Fruit fly (Drosophila melanogaster) whole organism, embryonic: ENCODE results near the gene CG3448.

Source experiments
- Adf1 ChIP-seq: fragments of 200-800 bp; sonication (Bioruptor generic); IDR thresholded peaks from 2 replicates; pipeline ENCODE4 v1.3.6; 2022; ENCODE audit warnings: missing biosample characterization, missing genetic modification characterization
- CG10274 ChIP-seq: fragments of 200-800 bp; sonication (Bioruptor generic); optimal IDR thresholded peaks from 3 replicates; lab custom pipeline; 2017; ENCODE audit warnings: missing biosample characterization, mild to moderate bottlenecking, missing genetic modification characterization
- CG10366 ChIP-seq: fragments of 200-800 bp; sonication (Bioruptor generic); IDR thresholded peaks from 2 replicates; pipeline ENCODE4 v1.3.6; 2022; ENCODE audit warnings: missing biosample characterization, missing genetic modification characterization
- CG10565 ChIP-seq: fragments of 200-800 bp; sonication (Bioruptor generic); optimal IDR thresholded peaks from 3 replicates; lab custom pipeline; 2016; ENCODE audit warnings: missing biosample characterization, mild to moderate bottlenecking, missing genetic modification characterization
- CG12219 ChIP-seq: fragments of 200-800 bp; sonication (Bioruptor generic); optimal IDR thresholded peaks from 3 replicates; lab custom pipeline; 2018; ENCODE audit warnings: missing biosample characterization, mild to moderate bottlenecking, missing genetic modification characterization
- CG15696 ChIP-seq: fragments of 200-800 bp; sonication (Bioruptor generic); optimal IDR thresholded peaks from 2 replicates; lab custom pipeline; 2019; ENCODE audit warnings: missing biosample characterization, mild to moderate bottlenecking, missing genetic modification characterization, moderate library complexity
- CG16863 ChIP-seq: fragments of 200-800 bp; sonication (Bioruptor generic); optimal IDR thresholded peaks from 3 replicates; lab custom pipeline; 2016; ENCODE audit warnings: missing biosample characterization, missing genetic modification characterization
- CG17385 ChIP-seq: fragments of 200-800 bp; sonication (Bioruptor generic); optimal IDR thresholded peaks from 3 replicates; lab custom pipeline; 2018; ENCODE audit warnings: missing biosample characterization, mild to moderate bottlenecking, missing genetic modification characterization
- CG2199 ChIP-seq: fragments of 200-800 bp; sonication (Bioruptor generic); IDR thresholded peaks from 3 replicates; pipeline ENCODE4 v1.3.6; 2022; ENCODE audit warnings: missing biosample characterization, missing genetic modification characterization
- CG33213 ChIP-seq: fragments of 200-800 bp; sonication (Bioruptor generic); optimal IDR thresholded peaks from 3 replicates; lab custom pipeline; 2016; ENCODE audit warnings: missing biosample characterization, missing genetic modification characterization
- CG34422 ChIP-seq: fragments of 200-800 bp; sonication (Bioruptor generic); IDR thresholded peaks from 3 replicates; pipeline ENCODE4 v1.3.6; 2022; ENCODE audit warnings: missing biosample characterization, missing genetic modification characterization
- CG6175 ChIP-seq: fragments of 200-800 bp; sonication (Bioruptor generic); IDR thresholded peaks from 3 replicates; pipeline ENCODE4 v1.3.6; 2022; ENCODE audit warnings: missing biosample characterization, missing genetic modification characterization
- CG6813 ChIP-seq: fragments of 200-800 bp; sonication (Bioruptor generic); optimal IDR thresholded peaks from 2 replicates; lab custom pipeline; 2017; ENCODE audit warnings: missing biosample characterization, missing genetic modification characterization, mild to moderate bottlenecking, moderate library complexity, missing genetic modification reagents
- CG7556 ChIP-seq: fragments of 200-800 bp; sonication (Bioruptor generic); optimal IDR thresholded peaks from 2 replicates; lab custom pipeline; 2017; ENCODE audit warnings: missing biosample characterization, mild to moderate bottlenecking, missing genetic modification characterization
- CG7786 ChIP-seq: fragments of 200-800 bp; sonication (Bioruptor generic); optimal IDR thresholded peaks from 2 replicates; lab custom pipeline; 2016; ENCODE audit warnings: missing biosample characterization, missing genetic modification characterization
- CG9609 ChIP-seq: fragments of 200-800 bp; sonication (Bioruptor generic); optimal IDR thresholded peaks from 3 replicates; lab custom pipeline; 2016; ENCODE audit warnings: missing biosample characterization, missing genetic modification characterization
- CrebB ChIP-seq: fragments of 200-800 bp; sonication (Bioruptor generic); optimal IDR thresholded peaks from 3 replicates; lab custom pipeline; 2018; ENCODE audit warnings: missing biosample characterization, mild to moderate bottlenecking, missing genetic modification characterization
- Gsc ChIP-seq: fragments of 200-800 bp; sonication (Bioruptor generic); IDR thresholded peaks from 2 replicates; pipeline ENCODE4 v1.3.6; 2022; ENCODE audit warnings: missing biosample characterization, missing genetic modification characterization
- Gug ChIP-seq: fragments of 200-800 bp; sonication (Bioruptor generic); IDR thresholded peaks from 4 replicates; pipeline ENCODE4 v1.3.6; 2022; ENCODE audit warnings: missing biosample characterization, missing genetic modification characterization
- HLH4C ChIP-seq: fragments of 200-800 bp; sonication (Bioruptor generic); IDR thresholded peaks from 3 replicates; pipeline ENCODE4 v1.3.6; 2022; ENCODE audit warnings: missing biosample characterization, missing genetic modification characterization; ENCODE audit not compliant: partially characterized antibody
- Hand ChIP-seq: fragments of 200-800 bp; sonication (Bioruptor generic); optimal IDR thresholded peaks from 2 replicates; lab custom pipeline; 2017; ENCODE audit warnings: mild to moderate bottlenecking, missing biosample characterization, missing genetic modification reagents, missing genetic modification characterization
- HmgZ ChIP-seq: fragments of 200-800 bp; sonication (Bioruptor generic); optimal IDR thresholded peaks from 2 replicates; lab custom pipeline; 2018; ENCODE audit warnings: missing biosample characterization, mild to moderate bottlenecking, missing genetic modification characterization
- MESR4 ChIP-seq: fragments of 200-800 bp; sonication (Bioruptor generic); optimal IDR thresholded peaks from 2 replicates; lab custom pipeline; 2018; ENCODE audit warnings: missing biosample characterization, mild to moderate bottlenecking, missing genetic modification characterization, moderate library complexity
- Mes4 ChIP-seq: fragments of 200-800 bp; sonication (Bioruptor generic); optimal IDR thresholded peaks from 2 replicates; lab custom pipeline; 2016; ENCODE audit warnings: missing biosample characterization, missing genetic modification characterization
- Mrtf ChIP-seq: fragments of 200-800 bp; sonication (Bioruptor generic); IDR thresholded peaks from 3 replicates; pipeline ENCODE4 v1.3.6; 2022; ENCODE audit warnings: missing biosample characterization, missing genetic modification characterization
- Ptx1 ChIP-seq: fragments of 200-800 bp; sonication (Bioruptor generic); IDR thresholded peaks from 2 replicates; pipeline ENCODE4 v1.3.6; 2022; ENCODE audit warnings: missing biosample characterization, missing genetic modification characterization
- Ravus ChIP-seq: fragments of 200-800 bp; sonication (Bioruptor generic); IDR thresholded peaks from 2 replicates; pipeline ENCODE4 v1.3.6; 2022; ENCODE audit warnings: missing biosample characterization, missing genetic modification characterization
- Scr ChIP-seq: fragments of 200-800 bp; sonication (Bioruptor generic); IDR thresholded peaks from 2 replicates; pipeline ENCODE4 v1.3.6; 2022; ENCODE audit warnings: missing biosample characterization, missing genetic modification characterization; ENCODE audit not compliant: partially characterized antibody
- Six4 ChIP-seq: fragments of 200-800 bp; sonication (Bioruptor generic); optimal IDR thresholded peaks from 2 replicates; lab custom pipeline; 2016; ENCODE audit warnings: missing biosample characterization, missing genetic modification characterization
- Ssrp ChIP-seq: fragments of 200-800 bp; sonication (Bioruptor generic); optimal IDR thresholded peaks from 2 replicates; lab custom pipeline; 2018; ENCODE audit warnings: missing biosample characterization, mild to moderate bottlenecking, missing genetic modification characterization, moderate library complexity
- abd-A ChIP-seq: fragments of 200-800 bp; sonication (Bioruptor generic); optimal IDR thresholded peaks from 3 replicates; lab custom pipeline; 2019; ENCODE audit warnings: missing biosample characterization, mild to moderate bottlenecking, missing genetic modification characterization, moderate library complexity
- ap ChIP-seq: fragments of 200-800 bp; sonication (Bioruptor generic); IDR thresholded peaks from 2 replicates; pipeline ENCODE4 v1.3.6; 2022; ENCODE audit warnings: missing biosample characterization, missing genetic modification characterization
- btn ChIP-seq: fragments of 200-800 bp; sonication (Bioruptor generic); optimal IDR thresholded peaks from 2 replicates; lab custom pipeline; 2016; ENCODE audit warnings: missing biosample characterization, missing genetic modification characterization
- cas ChIP-seq: fragments of 200-800 bp; sonication (Bioruptor generic); IDR thresholded peaks from 2 replicates; pipeline ENCODE4 v1.3.6; 2022; ENCODE audit warnings: missing biosample characterization, missing genetic modification characterization
- ci ChIP-seq: fragments of 200-800 bp; sonication (Bioruptor generic); IDR thresholded peaks from 3 replicates; pipeline ENCODE4 v1.3.6; 2022; ENCODE audit warnings: missing biosample characterization, missing genetic modification characterization
- danr ChIP-seq: fragments of 200-800 bp; sonication (Bioruptor generic); IDR thresholded peaks from 2 replicates; pipeline ENCODE4 v1.3.6; 2022; ENCODE audit warnings: missing biosample characterization, missing genetic modification characterization
- dmrt11E ChIP-seq: fragments of 200-800 bp; sonication (Bioruptor generic); optimal IDR thresholded peaks from 3 replicates; lab custom pipeline; 2018; ENCODE audit warnings: missing biosample characterization, mild to moderate bottlenecking, missing genetic modification characterization, moderate library complexity
- ems ChIP-seq: fragments of 200-800 bp; sonication (Bioruptor generic); optimal IDR thresholded peaks from 3 replicates; lab custom pipeline; 2016; ENCODE audit warnings: missing biosample characterization, missing genetic modification characterization
- kay ChIP-seq: fragments of 200-800 bp; sonication (Bioruptor generic); optimal IDR thresholded peaks from 2 replicates; lab custom pipeline; 2016; ENCODE audit warnings: missing biosample characterization, missing genetic modification characterization
- mld ChIP-seq: fragments of 200-800 bp; sonication (Bioruptor generic); IDR thresholded peaks from 3 replicates; pipeline ENCODE4 v1.3.6; 2022; ENCODE audit warnings: missing biosample characterization, missing genetic modification characterization; ENCODE audit not compliant: partially characterized antibody
- pan ChIP-seq, 4 experiments: fragments of >200 bp in 3 of 4; fragments of 200-800 bp in 1 of 4; sonication (Bioruptor generic) in 1 of 4; optimal IDR thresholded peaks in 3 of 4; IDR thresholded peaks in 1 of 4; 2 replicates each; pipeline versions ENCODE4 v1.3.6 to Lab custom; 2017 to 2022; ENCODE audit warnings: missing biosample characterization in 2 of 4, missing genetic modification characterization in 2 of 4, mixed read lengths in 1 of 4
- pho ChIP-seq: fragments of 200-800 bp; sonication (Bioruptor generic); optimal IDR thresholded peaks from 2 replicates; lab custom pipeline; 2016; ENCODE audit warnings: missing biosample characterization, missing genetic modification characterization
- pros ChIP-seq: fragments of 200-800 bp; sonication (Bioruptor generic); optimal IDR thresholded peaks from 3 replicates; lab custom pipeline; 2019; ENCODE audit warnings: missing biosample characterization, mild to moderate bottlenecking, missing genetic modification characterization, moderate library complexity
- pzg ChIP-seq: fragments of 200-800 bp; sonication (Bioruptor generic); optimal IDR thresholded peaks from 3 replicates; lab custom pipeline; 2018; ENCODE audit warnings: missing biosample characterization, mild to moderate bottlenecking, missing genetic modification characterization, moderate library complexity
- rib ChIP-seq: fragments of 200-800 bp; sonication (Bioruptor generic); IDR thresholded peaks from 2 replicates; pipeline ENCODE4 v1.3.6; 2022; ENCODE audit warnings: missing biosample characterization, missing genetic modification characterization
- shn ChIP-seq: fragments of 200-800 bp; sonication (Bioruptor generic); optimal IDR thresholded peaks from 3 replicates; lab custom pipeline; 2016; ENCODE audit warnings: missing biosample characterization, missing genetic modification characterization
- slp2 ChIP-seq: fragments of 200-800 bp; sonication (Bioruptor generic); optimal IDR thresholded peaks from 2 replicates; lab custom pipeline; 2016; ENCODE audit warnings: missing biosample characterization, missing genetic modification characterization
- ssp ChIP-seq: fragments of 200-800 bp; sonication (Bioruptor generic); IDR thresholded peaks from 2 replicates; pipeline ENCODE4 v1.3.6; 2022; ENCODE audit warnings: missing biosample characterization, missing genetic modification characterization
- zf30C ChIP-seq: fragments of 200-800 bp; sonication (Bioruptor generic); optimal IDR thresholded peaks from 3 replicates; lab custom pipeline; 2018; ENCODE audit warnings: missing biosample characterization, mild to moderate bottlenecking, missing genetic modification characterization

Gene CG3448

dm6 chr3L:9461670-9462246 lies 10.4 kb upstream of the CG3448 start (continued):
- TF ChIP-seq CrebB (tag; lab: Kevin White, UChicago) (no peak), CG10565 (GFP tag; lab: Kevin White, UChicago) (no peak), kay (GFP tag; lab: Kevin White, UChicago) (no peak), Gsc (GFP tag; lab: Robert Waterston, UW) (0 out of 2 replicates have a peak, but pooled peaks have one; percentile 27), shn (GFP tag; lab: Kevin White, UChicago) (peak; percentile 52), ems (GFP tag; lab: Kevin White, UChicago) (peak; percentile 17), Mes4 (GFP tag; lab: Kevin White, UChicago) (no peak), cas (GFP tag; lab: Robert Waterston, UW) (no peak), slp2 (GFP tag; lab: Kevin White, UChicago) (peak; percentile 12), CG7556 (no peak), CG10274 (GFP tag; lab: Kevin White, UChicago) (peak; percentile 23), pzg (GFP tag; lab: Kevin White, UChicago) (no peak), Ptx1 (GFP tag; lab: Robert Waterston, UW) (peak; percentile 55), abd-A (tag; lab: Kevin White, UChicago) (peak; percentile 76), ap (GFP tag; lab: Robert Waterston, UW) (0 out of 2 replicates have a peak, but pooled peaks have one; percentile 20), btn (GFP tag; lab: Kevin White, UChicago) (no peak), CG6175 (GFP tag; lab: Robert Waterston, UW) (no peak), Hand (GFP tag; lab: Kevin White, UChicago) (no peak), ssp (GFP tag; lab: Robert Waterston, UW) (peak; percentile 25; the same call in 1 of the 2 replicates), Scr (GFP tag; lab: Robert Waterston, UW) (no peak), CG6813 (GFP tag; lab: Kevin White, UChicago) (no peak), Ssrp (tag; lab: Kevin White, UChicago) (no peak), CG10366 (peak; percentile 44; the same call in 1 of the 2 replicates), CG16863 (no peak), Ravus (GFP tag; lab: Robert Waterston, UW) (no peak), zf30C (GFP tag; lab: Kevin White, UChicago) (no peak), CG9609 (peak; percentile 36), danr (GFP tag; lab: Robert Waterston, UW) (no peak), Mrtf (GFP tag; lab: Robert Waterston, UW) (peak; percentile 57; the same call in 1 of the 3 replicates), CG2199 (GFP tag; lab: Robert Waterston, UW) (peak; percentile 73; the same call in 2 of the 3 replicates), CG7786 (GFP tag; lab: Kevin White, UChicago) (peak; percentile 27), pan (optimal IDR thresholded peaks at IDR 0.05; lab: Kevin White, UChicago) (no peak), pan (GFP tag; optimal IDR thresholded peaks at IDR 0.05 in 1 of 2, IDR thresholded peaks at IDR 0.05 in 1 of 2) (peak in 1 of 2 experiments; percentile 41), CG33213 (GFP tag; lab: Kevin White, UChicago) (peak; percentile 29), dmrt11E (tag; lab: Kevin White, UChicago) (peak; percentile 42), CG17385 (no peak), Gug (peak; percentile 43; the same call in 1 of the 4 replicates), Adf1 (GFP tag; lab: Robert Waterston, UW) (no peak), mld (GFP tag; lab: Robert Waterston, UW) (peak; percentile 48; the same call in 1 of the 3 replicates), MESR4 (GFP tag; lab: Kevin White, UChicago) (no peak), ci (GFP tag; lab: Robert Waterston, UW) (peak; percentile 73; the same call in 2 of the 3 replicates), pros (peak; percentile 73), Six4 (no peak), HmgZ (tag; lab: Kevin White, UChicago) (peak; percentile 19), CG34422 (GFP tag; lab: Robert Waterston, UW) (peak; percentile 41; the same call in 1 of the 3 replicates), HLH4C (0 out of 3 replicates have a peak, but pooled peaks have one; percentile 18), pho (GFP tag; lab: Kevin White, UChicago) (no peak), CG15696 (tag; lab: Kevin White, UChicago) (no peak), rib (no peak), CG12219 (GFP tag; lab: Kevin White, UChicago) (peak; percentile 18)
